Fruit fly (Drosophila melanogaster): ENCODE measurements around the gene CG34136.

DNA sequence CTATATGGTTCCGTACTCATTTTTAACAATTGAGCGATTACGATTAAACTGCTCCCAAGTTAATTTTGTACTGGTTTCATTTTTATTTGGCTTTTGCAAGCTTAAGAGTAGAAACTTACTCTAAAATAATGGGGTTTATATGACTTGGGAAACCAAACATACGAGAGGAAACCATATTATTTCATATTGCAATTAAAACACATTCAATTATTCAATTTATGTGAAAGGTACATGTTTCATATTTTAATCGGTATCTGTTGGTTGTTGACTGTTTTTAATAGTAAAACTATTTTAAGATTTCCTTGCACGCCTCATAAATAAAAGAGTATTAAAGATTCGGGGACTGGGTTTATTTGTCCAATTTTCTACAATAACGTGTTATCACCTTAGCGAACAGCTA lies 12.5 kb upstream of the CG34136 start, which contains the start of gene CG33510:
- TF ChIP-seq CG7101 (tag; optimal IDR thresholded peaks at IDR 0.05) (no peak), CG5204 (GFP tag; optimal IDR thresholded peaks at IDR 0.05) (no peak), kay (GFP tag; ENCODE audit: borderline replicate concordance) (no peak), tj (GFP tag; optimal IDR thresholded peaks at IDR 0.05) (no peak), CG12768 (GFP tag; optimal IDR thresholded peaks at IDR 0.05) (no peak), cnc (optimal IDR thresholded peaks at IDR 0.05) (no peak), Clk (GFP tag; optimal IDR thresholded peaks at IDR 0.05) (no peak), CG14711 (tag; optimal IDR thresholded peaks at IDR 0.05) (peak; percentile 6), pad (GFP tag; optimal IDR thresholded peaks at IDR 0.05) (no peak), toe (GFP tag; optimal IDR thresholded peaks at IDR 0.05) (no peak), Mnt (GFP tag; optimal IDR thresholded peaks at IDR 0.05) (no peak)

All from whole organism, adult.